Worm (Caenorhabditis elegans) whole organism, mixed stage, embryonic: ENCODE data around the gene T28A8.5.

ENCODE experiments used
- bed-3 ChIP-seq: fragments of 200-800 bp; sonication (Bioruptor generic); optimal IDR thresholded peaks from 3 replicates; lab custom pipeline; 2018; ENCODE audit warnings: mild to moderate bottlenecking, missing genetic modification characterization, moderate library complexity, missing compliant biosample characterization
- blmp-1 ChIP-seq: fragments of 150-350 bp; optimal IDR thresholded peaks from 2 replicates; lab custom pipeline; 2014; ENCODE audit warnings: missing biosample characterization, missing genetic modification characterization
- ceh-39 ChIP-seq: fragments of 150-350 bp; optimal IDR thresholded peaks from 2 replicates; lab custom pipeline; 2014; ENCODE audit warnings: missing biosample characterization, missing genetic modification characterization
- ceh-43 ChIP-seq: fragments of 200-800 bp; sonication (Bioruptor generic); optimal IDR thresholded peaks from 2 replicates; lab custom pipeline; 2018; ENCODE audit warnings: mild to moderate bottlenecking, missing genetic modification characterization, moderate library complexity, missing compliant biosample characterization
- ceh-83 ChIP-seq: fragments of 200-800 bp; sonication (Bioruptor generic); optimal IDR thresholded peaks from 2 replicates; lab custom pipeline; 2018; ENCODE audit warnings: mild to moderate bottlenecking, missing genetic modification characterization, missing compliant biosample characterization
- ces-1 ChIP-seq: fragments of 150-350 bp; optimal IDR thresholded peaks from 2 replicates; lab custom pipeline; 2014; ENCODE audit warnings: missing biosample characterization, missing genetic modification reagents, missing genetic modification characterization
- cnd-1 ChIP-seq: fragments of 200-800 bp; sonication (Bioruptor generic); optimal IDR thresholded peaks from 2 replicates; lab custom pipeline; 2018; ENCODE audit warnings: mild to moderate bottlenecking, missing genetic modification characterization, missing compliant biosample characterization
- drap-1 ChIP-seq: fragments of 200-800 bp; sonication (Bioruptor generic); optimal IDR thresholded peaks from 3 replicates; lab custom pipeline; 2018; ENCODE audit warnings: mild to moderate bottlenecking, missing genetic modification characterization, missing compliant biosample characterization
- flh-1 ChIP-seq: fragments of 200-800 bp; sonication (Bioruptor generic); optimal IDR thresholded peaks from 2 replicates; lab custom pipeline; 2018; ENCODE audit warnings: mild to moderate bottlenecking, missing genetic modification characterization, moderate library complexity, missing compliant biosample characterization
- ham-2 ChIP-seq: fragments of 200-800 bp; sonication (Bioruptor generic); optimal IDR thresholded peaks from 2 replicates; lab custom pipeline; 2018; ENCODE audit warnings: mild to moderate bottlenecking, missing genetic modification characterization, missing compliant biosample characterization
- hlh-1 ChIP-seq: fragments of 150-350 bp; optimal IDR thresholded peaks from 2 replicates; lab custom pipeline; 2014; ENCODE audit warnings: missing biosample characterization, missing genetic modification reagents, missing genetic modification characterization
- lin-13 ChIP-seq: fragments of 150-350 bp; optimal IDR thresholded peaks from 2 replicates; lab custom pipeline; 2014; ENCODE audit warnings: missing biosample characterization, missing genetic modification characterization
- lin-32 ChIP-seq: fragments of 200-800 bp; sonication (Bioruptor generic); optimal IDR thresholded peaks from 2 replicates; lab custom pipeline; 2018; ENCODE audit warnings: mild to moderate bottlenecking, missing genetic modification characterization, missing compliant biosample characterization
- lsy-2 ChIP-seq: fragments of 150-350 bp; optimal IDR thresholded peaks from 2 replicates; lab custom pipeline; 2014; ENCODE audit warnings: missing biosample characterization, missing genetic modification characterization
- mab-5 ChIP-seq: fragments of 150-350 bp; optimal IDR thresholded peaks from 2 replicates; lab custom pipeline; 2014; ENCODE audit warnings: missing biosample characterization, missing genetic modification characterization
- mep-1 ChIP-seq: fragments of 150-350 bp; optimal IDR thresholded peaks from 2 replicates; lab custom pipeline; 2017; ENCODE audit warnings: missing biosample characterization, missing genetic modification reagents, missing genetic modification characterization, inconsistent platforms
- nhr-12 ChIP-seq: fragments of 150-350 bp; optimal IDR thresholded peaks from 2 replicates; lab custom pipeline; 2014; ENCODE audit warnings: missing biosample characterization, missing genetic modification characterization
- nhr-237 ChIP-seq: fragments of 150-350 bp; optimal IDR thresholded peaks from 2 replicates; lab custom pipeline; 2014; ENCODE audit warnings: missing biosample characterization, missing genetic modification characterization
- nhr-76 ChIP-seq: sonication (generic microtip); optimal IDR thresholded peaks from 2 replicates; lab custom pipeline; 2017; ENCODE audit warnings: missing biosample characterization, missing genetic modification characterization
- pha-4 ChIP-seq: fragments of 150-350 bp; optimal IDR thresholded peaks from 2 replicates; lab custom pipeline; 2018; ENCODE audit warnings: missing biosample characterization, missing genetic modification reagents, missing genetic modification characterization
- sem-2 ChIP-seq: fragments of 200-800 bp; sonication (Bioruptor generic); optimal IDR thresholded peaks from 2 replicates; lab custom pipeline; 2018; ENCODE audit warnings: mild to moderate bottlenecking, missing genetic modification characterization, missing compliant biosample characterization
- snpc-4 ChIP-seq: fragments of 150-350 bp; optimal IDR thresholded peaks from 2 replicates; lab custom pipeline; 2014; ENCODE audit warnings: missing biosample characterization, missing genetic modification characterization
- sptf-1 ChIP-seq: sonication (generic microtip); optimal IDR thresholded peaks from 2 replicates; lab custom pipeline; 2017; ENCODE audit warnings: mild to moderate bottlenecking, missing genetic modification characterization, moderate library complexity, missing compliant biosample characterization
- unc-120 ChIP-seq: sonication (generic microtip); optimal IDR thresholded peaks from 2 replicates; lab custom pipeline; 2017; ENCODE audit warnings: missing genetic modification characterization, missing compliant biosample characterization; ENCODE audit not compliant: poor library complexity, severe bottlenecking
- unc-39 ChIP-seq: fragments of 150-350 bp; optimal IDR thresholded peaks from 2 replicates; lab custom pipeline; 2014; ENCODE audit warnings: missing biosample characterization, missing genetic modification characterization
- unc-62 ChIP-seq: fragments of 150-350 bp; optimal IDR thresholded peaks from 2 replicates; lab custom pipeline; 2014; ENCODE audit warnings: missing biosample characterization, missing genetic modification reagents, missing genetic modification characterization
- zip-8 ChIP-seq: fragments of 150-350 bp; optimal IDR thresholded peaks from 2 replicates; lab custom pipeline; 2014; ENCODE audit warnings: missing biosample characterization, missing genetic modification characterization
- ztf-11 ChIP-seq: fragments of 150-350 bp; optimal IDR thresholded peaks from 2 replicates; lab custom pipeline; 2014; ENCODE audit warnings: missing biosample characterization, missing genetic modification characterization

T28A8.5 gene

ce11 chrIII:13543434-13543833, 42.0 kb downstream of the T28A8.5 start, which contains the start of gene acs-5:
TSS of gene acs-5 (minus strand) at chrIII:13543534.
- TF ChIP-seq ceh-39 (tag; lab: Kevin White, UChicago) (no peak), blmp-1 (no peak), nhr-76 (tag; lab: Kevin White, UChicago) (no peak), ces-1 (no peak), ham-2 (GFP tag; lab: Kevin White, UChicago) (no peak), unc-62 (no peak), zip-8 (tag; lab: Kevin White, UChicago) (no peak), ceh-43 (GFP tag; lab: Kevin White, UChicago) (no peak), sem-2 (GFP tag; lab: Kevin White, UChicago) (no peak), bed-3 (GFP tag; lab: Kevin White, UChicago) (no peak), nhr-237 (tag; lab: Kevin White, UChicago) (no peak), ceh-83 (GFP tag; lab: Kevin White, UChicago) (no peak)
- TF ChIP-seq, all 35 proteins: peak for 0

- TF ChIP-seq lin-32 (GFP tag; lab: Kevin White, UChicago) = no peak
- TF ChIP-seq, all 35 proteins: peak for 0
These were observed 43.2 kb downstream of the T28A8.5 start for ce11 chrIII:13544593-13544992.

ce11 chrIII:13546537-13546936, 45.1 kb downstream of the T28A8.5 start, which contains the start of gene Y76A2B.4:
TSS of gene Y76A2B.4 (minus strand) at chrIII:13546777.
- TF ChIP-seq ceh-43 (GFP tag; lab: Kevin White, UChicago) (no peak), mep-1 (no peak), lin-13 (tag; lab: Kevin White, UChicago) (no peak), nhr-12 (no peak), pha-4 (tag; lab: Kevin White, UChicago) (no peak), snpc-4 (no peak), drap-1 (GFP tag; lab: Kevin White, UChicago) (no peak), sptf-1 (tag; lab: Kevin White, UChicago) (no peak), flh-1 (GFP tag; lab: Kevin White, UChicago) (no peak), mab-5 (no peak), sem-2 (GFP tag; lab: Kevin White, UChicago) (no peak), unc-39 (no peak), ztf-11 (tag; lab: Kevin White, UChicago) (no peak), hlh-1 (tag; lab: Kevin White, UChicago) (no peak), zip-8 (tag; lab: Kevin White, UChicago) (no peak), blmp-1 (no peak)

- TF ChIP-seq unc-120 = peak; percentile 8
- TF ChIP-seq ces-1 = peak; percentile 29
- no peak for TF ChIP-seq drap-1 (GFP tag; lab: Kevin White, UChicago)
- peak; percentile 94 for TF ChIP-seq unc-62
These were observed 47.6 kb downstream of the T28A8.5 start, which contains the start of gene mmad-1 for ce11 chrIII:13548982-13549381. TSS of gene mmad-1 (minus strand) at chrIII:13549005.

ce11 chrIII:13549960-13550359, 48.5 kb downstream of the T28A8.5 start:
- no peak for TF ChIP-seq pha-4 (tag; lab: Kevin White, UChicago)
- no peak for TF ChIP-seq nhr-12
- TF ChIP-seq hlh-1 (tag; lab: Kevin White, UChicago) = peak; percentile 56
- TF ChIP-seq bed-3 (GFP tag; lab: Kevin White, UChicago) = no peak
- TF ChIP-seq lin-13 (tag; lab: Kevin White, UChicago) = no peak
- TF ChIP-seq ceh-43 (GFP tag; lab: Kevin White, UChicago) = no peak
- no peak for TF ChIP-seq lsy-2 (tag; lab: Kevin White, UChicago)
- TF ChIP-seq cnd-1 (tag; lab: Kevin White, UChicago) = no peak
- no peak for TF ChIP-seq ham-2 (GFP tag; lab: Kevin White, UChicago)
- TF ChIP-seq, all 35 proteins: peak for 1
